Fruit fly (Drosophila melanogaster) S2 (cell line): Measurements from ENCODE around the gene CG14441.

Experiments
- CG8478 ChIP-seq: fragments of >200 bp; optimal IDR thresholded peaks from 2 replicates; lab custom pipeline; 2018
- CTCF ChIP-seq, 2 experiments: fragments of >200 bp; optimal IDR thresholded peaks; 2 replicates each; lab custom pipeline; 2018

- TF ChIP-seq CG8478: no peak
- no peak for TF ChIP-seq CTCF (optimal IDR thresholded peaks at IDR 0.05; lab: Kevin White, UChicago)
Observed at dm6 chrX:6706570-6707306, 7.4 kb downstream of the CG14441 start.
